Fruit fly (Drosophila melanogaster) whole organism, embryonic: ENCODE data around the gene mei-P26.

ENCODE experiments used
- Aef1 ChIP-seq: fragments of 200-800 bp; sonication (Bioruptor generic); IDR thresholded peaks from 3 replicates; pipeline ENCODE4 v1.3.6; 2022; ENCODE audit warnings: missing biosample characterization, missing genetic modification characterization
- BtbVII ChIP-seq: fragments of 200-800 bp; sonication (Bioruptor generic); optimal IDR thresholded peaks from 3 replicates; lab custom pipeline; 2017; ENCODE audit warnings: missing biosample characterization, mild to moderate bottlenecking, missing genetic modification characterization
- CG10209 ChIP-seq: fragments of 200-800 bp; sonication (Bioruptor generic); optimal IDR thresholded peaks from 3 replicates; lab custom pipeline; 2017; ENCODE audit warnings: missing biosample characterization, mild to moderate bottlenecking, missing genetic modification characterization, missing genetic modification reagents
- CG11085 ChIP-seq: fragments of 200-800 bp; sonication (Bioruptor generic); IDR thresholded peaks from 2 replicates; pipeline ENCODE4 v1.3.6; 2022; ENCODE audit warnings: missing biosample characterization, missing genetic modification characterization
- CG11504 ChIP-seq: fragments of 200-800 bp; sonication (Bioruptor generic); optimal IDR thresholded peaks from 3 replicates; lab custom pipeline; 2019; ENCODE audit warnings: missing biosample characterization, mild to moderate bottlenecking, missing genetic modification characterization, moderate library complexity
- CG17829 ChIP-seq: fragments of 200-800 bp; optimal IDR thresholded peaks from 2 replicates; lab custom pipeline; 2019; ENCODE audit warnings: missing biosample characterization, mild to moderate bottlenecking, missing genetic modification characterization, moderate library complexity
- CG3065 ChIP-seq: fragments of 200-800 bp; sonication (Bioruptor generic); optimal IDR thresholded peaks from 2 replicates; lab custom pipeline; 2016; ENCODE audit warnings: missing biosample characterization, missing genetic modification characterization
- CG31388 ChIP-seq: fragments of 200-800 bp; sonication (Bioruptor generic); optimal IDR thresholded peaks from 2 replicates; lab custom pipeline; 2016; ENCODE audit warnings: missing biosample characterization, missing genetic modification characterization
- CG32772 ChIP-seq: fragments of 200-800 bp; sonication (Bioruptor generic); IDR thresholded peaks from 2 replicates; pipeline ENCODE4 v1.3.6; 2022; ENCODE audit warnings: missing biosample characterization, missing genetic modification characterization
- CG3726 ChIP-seq: fragments of 200-800 bp; sonication (Bioruptor generic); IDR thresholded peaks from 3 replicates; pipeline ENCODE4, ENCODE4 v1.3.6; 2022; ENCODE audit warnings: missing biosample characterization, missing genetic modification characterization
- CG3847 ChIP-seq: fragments of 200-800 bp; sonication (Bioruptor generic); IDR thresholded peaks from 2 replicates; pipeline ENCODE4 v1.3.6; 2022; ENCODE audit warnings: missing biosample characterization, missing genetic modification characterization
- CG4360 ChIP-seq: fragments of 200-800 bp; sonication (Bioruptor generic); IDR thresholded peaks from 2 replicates; pipeline ENCODE4 v1.3.6; 2022; ENCODE audit warnings: missing biosample characterization, missing genetic modification characterization
- CG5180 ChIP-seq: fragments of 200-800 bp; sonication (Bioruptor generic); optimal IDR thresholded peaks from 3 replicates; lab custom pipeline; 2017; ENCODE audit warnings: missing biosample characterization, missing genetic modification characterization, mild to moderate bottlenecking, moderate library complexity, missing genetic modification reagents
- CG7839 ChIP-seq: fragments of 200-800 bp; sonication (Bioruptor generic); optimal IDR thresholded peaks from 3 replicates; lab custom pipeline; 2018; ENCODE audit warnings: missing biosample characterization, mild to moderate bottlenecking, missing genetic modification characterization, moderate library complexity
- CG7928 ChIP-seq: fragments of 200-800 bp; sonication (Bioruptor generic); optimal IDR thresholded peaks from 2 replicates; lab custom pipeline; 2017; ENCODE audit warnings: missing biosample characterization, mild to moderate bottlenecking, missing genetic modification characterization
- CG8388 ChIP-seq: fragments of 200-800 bp; sonication (Bioruptor generic); optimal IDR thresholded peaks from 2 replicates; lab custom pipeline; 2019; ENCODE audit warnings: missing biosample characterization, mild to moderate bottlenecking, missing genetic modification characterization, moderate library complexity
- CG9437 ChIP-seq: fragments of 200-800 bp; sonication (Bioruptor generic); optimal IDR thresholded peaks from 2 replicates; lab custom pipeline; 2018; ENCODE audit warnings: missing biosample characterization, mild to moderate bottlenecking, missing genetic modification characterization
- CG9876 ChIP-seq: fragments of 200-800 bp; sonication (Bioruptor generic); optimal IDR thresholded peaks from 2 replicates; lab custom pipeline; 2016; ENCODE audit warnings: missing biosample characterization, missing genetic modification characterization
- CrebB ChIP-seq: fragments of 200-800 bp; sonication (Bioruptor generic); optimal IDR thresholded peaks from 3 replicates; lab custom pipeline; 2018; ENCODE audit warnings: missing biosample characterization, mild to moderate bottlenecking, missing genetic modification characterization
- Dbx ChIP-seq: fragments of 200-800 bp; sonication (Bioruptor generic); IDR thresholded peaks from 3 replicates; pipeline ENCODE4 v1.3.6; 2022; ENCODE audit warnings: missing biosample characterization, missing genetic modification characterization
- Ets97D ChIP-seq: fragments of 200-800 bp; sonication (Bioruptor generic); optimal IDR thresholded peaks from 3 replicates; lab custom pipeline; 2016; ENCODE audit warnings: missing biosample characterization, missing genetic modification characterization
- Fer2 ChIP-seq: fragments of 200-800 bp; sonication (Bioruptor generic); optimal IDR thresholded peaks from 2 replicates; lab custom pipeline; 2018; ENCODE audit warnings: missing biosample characterization, mild to moderate bottlenecking, missing genetic modification characterization, moderate library complexity
- HLH3B ChIP-seq: fragments of 200-800 bp; sonication (Bioruptor generic); IDR thresholded peaks from 2 replicates; pipeline ENCODE4 v1.3.6; 2022; ENCODE audit warnings: missing biosample characterization, missing genetic modification characterization
- HLHmδ ChIP-seq: fragments of 200-800 bp; sonication (Bioruptor generic); optimal IDR thresholded peaks from 2 replicates; lab custom pipeline; 2018; ENCODE audit warnings: missing biosample characterization, mild to moderate bottlenecking, missing genetic modification characterization, moderate library complexity
- Hmx ChIP-seq: fragments of 200-800 bp; sonication (Bioruptor generic); optimal IDR thresholded peaks from 2 replicates; lab custom pipeline; 2016; ENCODE audit warnings: missing biosample characterization, missing genetic modification characterization
- NFAT ChIP-seq: fragments of 200-800 bp; sonication (Bioruptor generic); IDR thresholded peaks from 2 replicates; pipeline ENCODE4 v1.3.6; 2022; ENCODE audit warnings: missing biosample characterization, missing genetic modification characterization
- Oli ChIP-seq: fragments of 200-800 bp; sonication (Bioruptor generic); optimal IDR thresholded peaks from 2 replicates; lab custom pipeline; 2018; ENCODE audit warnings: missing biosample characterization, mild to moderate bottlenecking, missing genetic modification characterization, moderate library complexity
- Rx ChIP-seq: fragments of 200-800 bp; sonication (Bioruptor generic); IDR thresholded peaks from 2 replicates; pipeline ENCODE4 v1.3.6; 2022; ENCODE audit warnings: missing biosample characterization, missing genetic modification characterization
- Scr ChIP-seq: fragments of 200-800 bp; sonication (Bioruptor generic); IDR thresholded peaks from 2 replicates; pipeline ENCODE4 v1.3.6; 2022; ENCODE audit warnings: missing biosample characterization, missing genetic modification characterization; ENCODE audit not compliant: partially characterized antibody
- Side ChIP-seq: fragments of 200-800 bp; sonication (Bioruptor generic); optimal IDR thresholded peaks from 2 replicates; lab custom pipeline; 2016; ENCODE audit warnings: missing biosample characterization, missing genetic modification characterization
- Usf ChIP-seq: fragments of 200-800 bp; sonication (Bioruptor generic); optimal IDR thresholded peaks from 2 replicates; lab custom pipeline; 2017; ENCODE audit warnings: missing genotype, missing biosample characterization, missing genetic modification characterization
- aop ChIP-seq: fragments of 200-800 bp; sonication (Bioruptor generic); IDR thresholded peaks from 2 replicates; pipeline ENCODE4 v1.3.6; 2022; ENCODE audit warnings: missing biosample characterization, missing genetic modification characterization
- bowl ChIP-seq: fragments of 200-800 bp; sonication (Bioruptor generic); IDR thresholded peaks from 2 replicates; pipeline ENCODE4 v1.3.6; 2022; ENCODE audit warnings: missing biosample characterization, missing genetic modification characterization
- cg ChIP-seq: fragments of 200-800 bp; sonication (Bioruptor generic); optimal IDR thresholded peaks from 3 replicates; lab custom pipeline; 2019; ENCODE audit warnings: missing biosample characterization, mild to moderate bottlenecking, missing genetic modification characterization, moderate library complexity
- chif ChIP-seq, 2 experiments: fragments of 200-800 bp; sonication (Bioruptor generic); optimal IDR thresholded peaks; 3 replicates each; lab custom pipeline; 2016; ENCODE audit warnings: missing biosample characterization in 2 of 2, missing genetic modification characterization in 2 of 2
- crc ChIP-seq: fragments of 200-800 bp; sonication (Bioruptor generic); optimal IDR thresholded peaks from 2 replicates; lab custom pipeline; 2016; ENCODE audit warnings: missing biosample characterization, missing genetic modification characterization
- crol ChIP-seq: fragments of 200-800 bp; sonication (Bioruptor generic); IDR thresholded peaks from 2 replicates; pipeline ENCODE4 v1.3.6; 2022; ENCODE audit warnings: missing biosample characterization, missing genetic modification characterization
- eve ChIP-seq, 2 experiments: fragments of >200 bp; optimal IDR thresholded peaks; 2 replicates each; lab custom pipeline; 2017; ENCODE audit warnings: missing biosample characterization in 2 of 2, missing genetic modification characterization in 2 of 2
- ewg ChIP-seq: fragments of 200-800 bp; sonication (Bioruptor generic); optimal IDR thresholded peaks from 3 replicates; lab custom pipeline; 2017; ENCODE audit warnings: mild to moderate bottlenecking, missing biosample characterization, missing genetic modification reagents, missing genetic modification characterization
- eyg ChIP-seq: fragments of 200-800 bp; sonication (Bioruptor generic); optimal IDR thresholded peaks from 3 replicates; lab custom pipeline; 2016; ENCODE audit warnings: missing biosample characterization, missing genetic modification characterization
- grau ChIP-seq: fragments of 200-800 bp; optimal IDR thresholded peaks from 3 replicates; lab custom pipeline; 2019; ENCODE audit warnings: missing biosample characterization, mild to moderate bottlenecking, missing genetic modification characterization, moderate library complexity
- gsb ChIP-seq: fragments of 200-800 bp; sonication (Bioruptor generic); IDR thresholded peaks from 2 replicates; pipeline ENCODE4 v1.3.6; 2022; ENCODE audit warnings: missing biosample characterization, missing genetic modification characterization
- nom ChIP-seq: fragments of 200-800 bp; sonication (Bioruptor generic); optimal IDR thresholded peaks from 2 replicates; lab custom pipeline; 2017; ENCODE audit warnings: missing biosample characterization, missing genetic modification characterization, mild to moderate bottlenecking, moderate library complexity, missing genetic modification reagents
- phol ChIP-seq: fragments of 200-800 bp; sonication (Bioruptor generic); optimal IDR thresholded peaks from 3 replicates; lab custom pipeline; 2018; ENCODE audit warnings: missing biosample characterization, mild to moderate bottlenecking, missing genetic modification characterization, moderate library complexity
- sr ChIP-seq: fragments of 200-800 bp; sonication (Bioruptor generic); IDR thresholded peaks from 3 replicates; pipeline ENCODE4 v1.3.6; 2022; ENCODE audit warnings: missing biosample characterization, missing genetic modification characterization
- toy ChIP-seq: fragments of 200-800 bp; sonication (Bioruptor generic); IDR thresholded peaks from 2 replicates; pipeline ENCODE4 v1.3.6; 2022; ENCODE audit warnings: missing biosample characterization, missing genetic modification characterization
- twi ChIP-seq: fragments of 200-800 bp; optimal IDR thresholded peaks from 2 replicates; lab custom pipeline; 2019; ENCODE audit warnings: missing biosample characterization, mild to moderate bottlenecking, missing genetic modification characterization, moderate library complexity
- vvl ChIP-seq: fragments of 200-800 bp; sonication (Bioruptor generic); IDR thresholded peaks from 2 replicates; pipeline ENCODE4 v1.3.6; 2022; ENCODE audit warnings: missing biosample characterization, missing genetic modification characterization
- wor ChIP-seq: fragments of 200-800 bp; sonication (Bioruptor generic); IDR thresholded peaks from 2 replicates; pipeline ENCODE4 v1.3.6; 2022; ENCODE audit warnings: missing biosample characterization, missing genetic modification characterization

The mei-P26 gene

DNA sequence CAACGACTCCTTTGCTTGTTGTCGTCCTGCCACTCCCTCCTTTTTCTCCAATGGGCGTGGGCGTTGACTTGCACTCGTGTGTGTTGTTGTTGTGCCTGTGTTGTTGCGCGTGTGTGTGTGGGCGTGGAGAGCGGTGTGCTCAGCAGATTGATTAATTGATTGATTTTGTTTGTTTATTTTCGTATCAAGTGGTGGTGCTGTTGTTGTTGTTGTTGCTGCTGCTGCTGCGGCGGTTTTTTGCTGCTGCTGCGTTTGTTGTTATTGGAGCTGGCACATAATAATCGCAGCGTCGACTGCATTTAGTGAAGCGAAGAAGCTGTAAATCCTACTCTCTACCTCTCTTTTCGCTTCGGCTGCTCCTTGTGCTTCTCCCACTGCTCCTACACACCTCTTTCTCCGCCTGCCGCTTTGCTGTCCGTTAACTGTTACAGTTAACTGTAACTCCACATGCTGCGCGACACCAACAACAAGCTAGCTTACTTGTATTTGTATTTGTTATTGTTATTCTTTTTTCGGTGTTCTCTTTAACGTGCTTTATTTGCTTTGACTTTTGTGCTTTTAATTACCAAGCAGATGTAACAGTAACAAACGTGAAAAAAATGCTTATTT is 28.7 kb upstream of the mei-P26 start:
- TF ChIP-seq CG3065 (GFP tag; lab: Kevin White, UChicago) (peak; percentile 23), sr (peak; percentile 49; the same call in 1 of the 3 replicates), cg (peak; percentile 25), CG4360 (GFP tag; lab: Robert Waterston, UW) (peak; percentile 87), nom (GFP tag; lab: Kevin White, UChicago) (peak; percentile 53), Oli (no peak), CG3847 (GFP tag; lab: Robert Waterston, UW) (no peak), CG8388 (GFP tag; lab: Kevin White, UChicago) (peak; percentile 56)
- TF ChIP-seq, all 482 proteins: peak for 6

- TF ChIP-seq CG32772 (no peak), Ets97D (GFP tag; lab: Kevin White, UChicago) (no peak), crol (GFP tag; lab: Robert Waterston, UW) (no peak), CG31388 (GFP tag; lab: Kevin White, UChicago) (no peak), crc (GFP tag; lab: Kevin White, UChicago) (no peak), CG4360 (GFP tag; lab: Robert Waterston, UW) (peak; percentile 4; the same call in 1 of the 2 replicates), Usf (GFP tag; lab: Kevin White, UChicago) (no peak), Rx (GFP tag; lab: Robert Waterston, UW) (no peak), CrebB (tag; lab: Kevin White, UChicago) (no peak), HLHmδ (no peak), grau (tag; lab: Kevin White, UChicago) (peak; percentile 61), Aef1 (peak; percentile 33; the same call in 2 of the 3 replicates), CG11085 (GFP tag; lab: Robert Waterston, UW) (no peak), CG11504 (tag; lab: Kevin White, UChicago) (peak; percentile 73), wor (GFP tag; lab: Robert Waterston, UW) (no peak), twi (tag; lab: Kevin White, UChicago) (peak; percentile 41), CG7839 (peak; percentile 60), bowl (GFP tag; lab: Robert Waterston, UW) (no peak), CG9876 (no peak), Side (GFP tag; lab: Kevin White, UChicago) (no peak), toy (GFP tag; lab: Robert Waterston, UW) (no peak), CG10209 (GFP tag; lab: Kevin White, UChicago) (peak; percentile 25), eve (GFP tag; optimal IDR thresholded peaks at IDR 0.05; lab: Kevin White, UChicago) (peak in 1 of 2 experiments; percentile 30), CG3726 (GFP tag; lab: Robert Waterston, UW) (no peak), NFAT (no peak), vvl (peak; percentile 26; the same call in 1 of the 2 replicates), Dbx (GFP tag; lab: Robert Waterston, UW) (no peak), eyg (GFP tag; lab: Kevin White, UChicago) (no peak), CG5180 (GFP tag; lab: Kevin White, UChicago) (peak; percentile 100), CG17829 (tag; lab: Kevin White, UChicago) (peak; percentile 61), chif (GFP tag; optimal IDR thresholded peaks at IDR 0.05; lab: Kevin White, UChicago) (no peak), CG7928 (no peak), HLH3B (GFP tag; lab: Robert Waterston, UW) (no peak), CG9437 (no peak), ewg (GFP tag; lab: Kevin White, UChicago) (peak; percentile 9), aop (GFP tag; lab: Robert Waterston, UW) (no peak), phol (peak; percentile 46), Fer2 (tag; lab: Kevin White, UChicago) (no peak), gsb (GFP tag; lab: Robert Waterston, UW) (no peak), Hmx (GFP tag; lab: Kevin White, UChicago) (no peak), BtbVII (GFP tag; lab: Kevin White, UChicago) (no peak), Scr (GFP tag; lab: Robert Waterston, UW) (no peak), cg (no peak)
Observed at dm6 chrX:9134922-9135453, 28.1 kb upstream of the mei-P26 start, which contains the start of gene fend. Gene fend (minus strand): TSS chrX:9135099.
